Worm (Caenorhabditis elegans) whole organism, L4 larva: ENCODE measurements around the gene clec-171.

ENCODE experiments used
- F26F4.8 ChIP-seq: fragments of 200-800 bp; sonication (Bioruptor generic); conservative IDR thresholded peaks from 2 replicates; pipeline ENCODE4 v1.3.6; 2022; ENCODE audit warnings: missing genetic modification characterization, missing compliant biosample characterization
- F37D6.2 ChIP-seq: sonication (generic microtip); optimal IDR thresholded peaks from 2 replicates; lab custom pipeline; 2016; ENCODE audit warnings: mild to moderate bottlenecking, missing genetic modification characterization, missing compliant biosample characterization
- R02D3.7 ChIP-seq: fragments of 150-350 bp; sonication (generic microtip); optimal IDR thresholded peaks from 3 replicates; lab custom pipeline; 2014; ENCODE audit warnings: missing biosample characterization, missing genetic modification characterization
- Y105C5A.15 ChIP-seq: fragments of 200-800 bp; sonication (Bioruptor generic); IDR thresholded peaks from 2 replicates; pipeline ENCODE4 v1.3.6; 2022; ENCODE audit warnings: missing genetic modification characterization, missing compliant biosample characterization
- Y48G9A.11 ChIP-seq: fragments of 200-800 bp; sonication (Bioruptor generic); IDR thresholded peaks from 2 replicates; pipeline ENCODE4 v1.3.6; 2022; ENCODE audit warnings: missing genetic modification reagents, missing genetic modification characterization, missing compliant biosample characterization
- ZK546.5 ChIP-seq, 2 experiments: sonication (generic microtip); optimal IDR thresholded peaks; 2 replicates each; lab custom pipeline; 2017; ENCODE audit warnings: missing biosample characterization in 2 of 2, missing genetic modification characterization in 2 of 2
- arid-1 ChIP-seq: fragments of 200-800 bp; sonication (Bioruptor generic); conservative IDR thresholded peaks from 2 replicates; pipeline ENCODE4 v1.3.6; 2022; ENCODE audit warnings: missing genetic modification reagents, missing genetic modification characterization, missing compliant biosample characterization
- ceh-82 ChIP-seq: sonication (generic microtip); optimal IDR thresholded peaks from 2 replicates; lab custom pipeline; 2017; ENCODE audit warnings: missing biosample characterization, missing genetic modification characterization
- cey-2 ChIP-seq: sonication (generic microtip); optimal IDR thresholded peaks from 3 replicates; lab custom pipeline; 2017; ENCODE audit warnings: missing genetic modification characterization, mild to moderate bottlenecking, missing compliant biosample characterization, antibody characterized with exemption, borderline replicate concordance; ENCODE audit not compliant: insufficient read depth
- ctbp-1 ChIP-seq: fragments of 200-800 bp; sonication (Bioruptor generic); IDR thresholded peaks from 2 replicates; pipeline ENCODE4 v1.3.6; 2022; ENCODE audit warnings: missing genetic modification reagents, missing genetic modification characterization, missing compliant biosample characterization
- daf-12 ChIP-seq: fragments of 150-350 bp; optimal IDR thresholded peaks from 2 replicates; lab custom pipeline; 2014; ENCODE audit warnings: missing biosample characterization, missing genetic modification reagents, missing genetic modification characterization
- daf-16 ChIP-seq, 3 experiments: sonication (generic microtip); optimal IDR thresholded peaks; 2 replicates each; lab custom pipeline; 2016 to 2017; ENCODE audit warnings: missing genetic modification characterization in 3 of 3, missing genetic modification reagents in 3 of 3, mild to moderate bottlenecking in 2 of 3, missing compliant biosample characterization in 2 of 3, missing biosample characterization in 1 of 3, moderate library complexity in 1 of 3
- daf-19 ChIP-seq: fragments of 200-800 bp; sonication (Bioruptor generic); conservative IDR thresholded peaks from 2 replicates; pipeline ENCODE4 v1.3.6; 2022; ENCODE audit warnings: missing genetic modification characterization, missing compliant biosample characterization
- dpl-1 ChIP-seq: fragments of 150-350 bp; optimal IDR thresholded peaks from 2 replicates; lab custom pipeline; 2014; ENCODE audit warnings: missing biosample characterization, missing genetic modification reagents, missing genetic modification characterization
- duxl-1 ChIP-seq: sonication (generic microtip); optimal IDR thresholded peaks from 2 replicates; lab custom pipeline; 2016; ENCODE audit warnings: mild to moderate bottlenecking, missing genetic modification characterization, moderate library complexity, missing compliant biosample characterization; ENCODE audit not compliant: poor library complexity
- egl-43 ChIP-seq: fragments of 200-800 bp; sonication (Bioruptor generic); IDR thresholded peaks from 2 replicates; pipeline ENCODE4 v1.3.6; 2022; ENCODE audit warnings: missing genetic modification reagents, missing genetic modification characterization, missing compliant biosample characterization
- hlh-30 ChIP-seq: sonication (generic microtip); optimal IDR thresholded peaks from 2 replicates; lab custom pipeline; 2017; ENCODE audit warnings: antibody characterized with exemption, mild to moderate bottlenecking, missing genetic modification characterization, missing compliant biosample characterization; ENCODE audit not compliant: insufficient read depth
- hmg-1.1 ChIP-seq: fragments of 200-800 bp; sonication (Bioruptor generic); IDR thresholded peaks from 2 replicates; pipeline ENCODE4 v1.3.6; 2022; ENCODE audit warnings: missing genetic modification reagents, missing genetic modification characterization, missing compliant biosample characterization
- lin-1 ChIP-seq: fragments of 200-800 bp; sonication (Bioruptor generic); IDR thresholded peaks from 2 replicates; pipeline ENCODE4 v1.3.6; 2022; ENCODE audit warnings: missing genetic modification reagents, missing genetic modification characterization, missing compliant biosample characterization
- lin-13 ChIP-seq: fragments of 150-350 bp; optimal IDR thresholded peaks from 2 replicates; lab custom pipeline; 2014; ENCODE audit warnings: missing biosample characterization, missing genetic modification reagents, missing genetic modification characterization
- lin-39 ChIP-seq: fragments of 150-350 bp; optimal IDR thresholded peaks from 2 replicates; lab custom pipeline; 2014; ENCODE audit warnings: missing biosample characterization, missing genetic modification reagents, missing genetic modification characterization
- lsy-2 ChIP-seq, 2 experiments: fragments of 150-350 bp in 1 of 2; sonication (generic microtip) in 1 of 2; optimal IDR thresholded peaks; 2 replicates each; lab custom pipeline; 2014 to 2017; ENCODE audit warnings: missing biosample characterization in 2 of 2, missing genetic modification characterization in 2 of 2
- madf-5 ChIP-seq, 2 experiments: fragments of 200-800 bp; sonication (Bioruptor generic); IDR thresholded peaks; 2 replicates each; pipeline ENCODE4 v1.3.6; 2022; ENCODE audit warnings: missing compliant biosample characterization in 2 of 2, missing genetic modification characterization in 2 of 2
- mdl-1 ChIP-seq, 2 experiments: fragments of 150-350 bp in 1 of 2; sonication (generic microtip) in 1 of 2; optimal IDR thresholded peaks; 2 replicates each; lab custom pipeline; 2014 to 2017; ENCODE audit warnings: missing biosample characterization in 2 of 2, missing genetic modification characterization in 2 of 2
- mes-2 ChIP-seq: sonication (generic microtip); optimal IDR thresholded peaks from 2 replicates; lab custom pipeline; 2016; ENCODE audit warnings: missing genotype, mild to moderate bottlenecking, missing genetic modification characterization, missing compliant biosample characterization; ENCODE audit not compliant: poor library complexity, severe bottlenecking
- mxl-2 ChIP-seq: fragments of 200-800 bp; sonication (Bioruptor generic); conservative IDR thresholded peaks from 2 replicates; pipeline ENCODE4 v1.3.6; 2022; ENCODE audit warnings: missing genetic modification reagents, missing genetic modification characterization, missing compliant biosample characterization
- nhr-11 ChIP-seq: fragments of 150-350 bp; optimal IDR thresholded peaks from 2 replicates; lab custom pipeline; 2014; ENCODE audit warnings: missing biosample characterization, missing genetic modification characterization
- nhr-237 ChIP-seq: sonication (generic microtip); optimal IDR thresholded peaks from 2 replicates; lab custom pipeline; 2017; ENCODE audit warnings: missing biosample characterization, missing genetic modification characterization
- nhr-25 ChIP-seq: sonication (generic microtip); optimal IDR thresholded peaks from 2 replicates; lab custom pipeline; 2017; ENCODE audit warnings: missing genetic modification characterization, mild to moderate bottlenecking, missing compliant biosample characterization, antibody characterized with exemption, moderate library complexity, borderline replicate concordance; ENCODE audit not compliant: insufficient read depth
- nhr-28 ChIP-seq: fragments of 150-350 bp; optimal IDR thresholded peaks from 2 replicates; lab custom pipeline; 2014; ENCODE audit warnings: missing biosample characterization, missing genetic modification characterization
- pha-4 ChIP-seq, 2 experiments: fragments of 150-350 bp in 1 of 2; fragments of 200-800 bp in 1 of 2; sonication (Bioruptor generic) in 1 of 2; IDR thresholded peaks in 1 of 2; optimal IDR thresholded peaks in 1 of 2; 2 replicates each; pipeline versions ENCODE4 v1.3.6 to Lab custom; 2014 to 2022; ENCODE audit warnings: missing genetic modification characterization in 2 of 2, missing genetic modification reagents in 2 of 2, missing biosample characterization in 1 of 2, missing compliant biosample characterization in 1 of 2
- php-3 ChIP-seq: fragments of 200-800 bp; sonication (Bioruptor generic); IDR thresholded peaks from 2 replicates; pipeline ENCODE4 v1.3.6; 2022; ENCODE audit warnings: missing genetic modification reagents, missing genetic modification characterization, missing compliant biosample characterization
- pqm-1 ChIP-seq: sonication (generic microtip); optimal IDR thresholded peaks from 2 replicates; lab custom pipeline; 2017; ENCODE audit warnings: missing biosample characterization, missing genetic modification characterization
- saeg-2 ChIP-seq: fragments of 200-800 bp; sonication (Bioruptor generic); IDR thresholded peaks from 2 replicates; pipeline ENCODE4 v1.3.6; 2022; ENCODE audit warnings: missing genetic modification reagents, missing genetic modification characterization, missing compliant biosample characterization
- skn-1 ChIP-seq: fragments of 150-350 bp; optimal IDR thresholded peaks from 2 replicates; lab custom pipeline; 2014; ENCODE audit warnings: missing biosample characterization, missing genetic modification characterization
- snpc-1.2 ChIP-seq: fragments of 200-800 bp; sonication (Bioruptor generic); IDR thresholded peaks from 2 replicates; pipeline ENCODE4 v1.3.6; 2022; ENCODE audit warnings: missing genetic modification reagents, missing genetic modification characterization, missing compliant biosample characterization
- spr-1 ChIP-seq: sonication (generic microtip); optimal IDR thresholded peaks from 2 replicates; lab custom pipeline; 2016; ENCODE audit warnings: mild to moderate bottlenecking, missing genetic modification characterization, missing compliant biosample characterization
- tag-97 ChIP-seq: fragments of 200-800 bp; sonication (Bioruptor generic); IDR thresholded peaks from 2 replicates; pipeline ENCODE4 v1.3.6; 2022; ENCODE audit warnings: missing genetic modification characterization, missing compliant biosample characterization
- unc-39 ChIP-seq: sonication (generic microtip); optimal IDR thresholded peaks from 2 replicates; lab custom pipeline; 2017; ENCODE audit warnings: missing biosample characterization, missing genetic modification characterization
- zag-1 ChIP-seq: fragments of 150-350 bp; optimal IDR thresholded peaks from 2 replicates; lab custom pipeline; 2014; ENCODE audit warnings: missing biosample characterization, missing genetic modification characterization
- zfp-3 ChIP-seq: fragments of 200-800 bp; sonication (Bioruptor generic); conservative IDR thresholded peaks from 2 replicates; pipeline ENCODE4 v1.3.6; 2022; ENCODE audit warnings: missing genetic modification reagents, missing genetic modification characterization, missing compliant biosample characterization
- ztf-11 ChIP-seq: fragments of 150-350 bp; optimal IDR thresholded peaks from 2 replicates; lab custom pipeline; 2014; ENCODE audit warnings: missing biosample characterization, missing genetic modification characterization
- ztf-7 ChIP-seq: fragments of 150-350 bp; optimal IDR thresholded peaks from 2 replicates; lab custom pipeline; 2014; ENCODE audit warnings: missing biosample characterization, missing genetic modification characterization

clec-171 gene

ce11 chrIV:1455006-1455405 is 27.8 kb upstream of the clec-171 start (continued):
- TF ChIP-seq nhr-11 (tag; lab: Kevin White, UChicago): no peak
- no peak for TF ChIP-seq ceh-82 (tag; lab: Kevin White, UChicago)
- TF ChIP-seq snpc-1.2: no peak
- TF ChIP-seq mes-2 (tag; lab: Kevin White, UChicago): peak; percentile 29
- no peak for TF ChIP-seq nhr-25 (tag; lab: Kevin White, UChicago)
- no peak for TF ChIP-seq lin-13 (GFP tag; lab: Kevin White, UChicago)
- 0 out of 2 replicates have a peak, but pooled peaks have one; percentile 16 for TF ChIP-seq php-3 (GFP tag; lab: Robert Waterston, UW)
- TF ChIP-seq unc-39 (tag; lab: Kevin White, UChicago): no peak
- TF ChIP-seq F37D6.2: no peak
- TF ChIP-seq R02D3.7 (tag; lab: Kevin White, UChicago): no peak
- no peak for TF ChIP-seq lsy-2 (tag; optimal IDR thresholded peaks at IDR 0.05; lab: Kevin White, UChicago)
- no peak for TF ChIP-seq skn-1 (tag; lab: Kevin White, UChicago)
- TF ChIP-seq dpl-1 (GFP tag; lab: Kevin White, UChicago): no peak
- no peak for TF ChIP-seq Y105C5A.15 (GFP tag; lab: Robert Waterston, UW)
- TF ChIP-seq arid-1: 0 out of 2 replicates have a peak, but pooled peaks have one; percentile 35
- TF ChIP-seq ZK546.5 (tag; optimal IDR thresholded peaks at IDR 0.05; lab: Kevin White, UChicago): no peak
- no peak for TF ChIP-seq lin-1
- no peak for TF ChIP-seq ctbp-1 (GFP tag; lab: Robert Waterston, UW)
- TF ChIP-seq zfp-3 (GFP tag; lab: Robert Waterston, UW): no peak
- no peak for TF ChIP-seq daf-12 (tag; lab: Kevin White, UChicago)
- no peak for TF ChIP-seq Y48G9A.11 (GFP tag; lab: Robert Waterston, UW)
- TF ChIP-seq spr-1: no peak
- peak; percentile 65 for TF ChIP-seq pqm-1 (tag; lab: Kevin White, UChicago)
- TF ChIP-seq ztf-7 (tag; lab: Kevin White, UChicago): no peak
- peak in 1 of 2 experiments; percentile 41 for TF ChIP-seq mdl-1 (tag; optimal IDR thresholded peaks at IDR 0.05; lab: Kevin White, UChicago)
- peak; percentile 73 for TF ChIP-seq hlh-30 (tag; lab: Kevin White, UChicago)
- TF ChIP-seq hmg-1.1 (GFP tag; lab: Robert Waterston, UW): no peak
- TF ChIP-seq pha-4 (GFP tag; IDR thresholded peaks at IDR 0.05; lab: Robert Waterston, UW): no peak; the same call in 1 of the 2 replicates
- no peak for TF ChIP-seq pha-4 (tag; optimal IDR thresholded peaks at IDR 0.05; lab: Kevin White, UChicago)
- TF ChIP-seq nhr-237 (tag; lab: Kevin White, UChicago): no peak
- no peak for TF ChIP-seq daf-19 (GFP tag; lab: Robert Waterston, UW)
- TF ChIP-seq nhr-28 (tag; lab: Kevin White, UChicago): peak; percentile 87
- no peak for TF ChIP-seq ztf-11 (tag; lab: Kevin White, UChicago)
- TF ChIP-seq saeg-2 (GFP tag; lab: Robert Waterston, UW): no peak
- TF ChIP-seq cey-2 (tag; lab: Kevin White, UChicago): no peak
- TF ChIP-seq zag-1 (tag; lab: Kevin White, UChicago): no peak
- no peak for TF ChIP-seq tag-97 (GFP tag; lab: Robert Waterston, UW)
- TF ChIP-seq egl-43 (GFP tag; lab: Robert Waterston, UW): 0 out of 2 replicates have a peak, but pooled peaks have one; percentile 43
- no peak for TF ChIP-seq lin-39 (tag; lab: Kevin White, UChicago)
- no peak for TF ChIP-seq daf-16 (GFP tag; optimal IDR thresholded peaks at IDR 0.05; lab: Kevin White, UChicago)
- TF ChIP-seq daf-16 (tag; optimal IDR thresholded peaks at IDR 0.05; lab: Kevin White, UChicago): peak; percentile 56
- TF ChIP-seq madf-5 (GFP tag; IDR thresholded peaks at IDR 0.05; lab: Robert Waterston, UW): no peak
- TF ChIP-seq F26F4.8 (GFP tag; lab: Robert Waterston, UW): no peak
- TF ChIP-seq duxl-1 (tag; lab: Kevin White, UChicago): no peak
- TF ChIP-seq mxl-2 (GFP tag; lab: Robert Waterston, UW): peak; percentile 60
